Worm (Caenorhabditis elegans): ENCODE data around the gene iscu-1.

DNA sequence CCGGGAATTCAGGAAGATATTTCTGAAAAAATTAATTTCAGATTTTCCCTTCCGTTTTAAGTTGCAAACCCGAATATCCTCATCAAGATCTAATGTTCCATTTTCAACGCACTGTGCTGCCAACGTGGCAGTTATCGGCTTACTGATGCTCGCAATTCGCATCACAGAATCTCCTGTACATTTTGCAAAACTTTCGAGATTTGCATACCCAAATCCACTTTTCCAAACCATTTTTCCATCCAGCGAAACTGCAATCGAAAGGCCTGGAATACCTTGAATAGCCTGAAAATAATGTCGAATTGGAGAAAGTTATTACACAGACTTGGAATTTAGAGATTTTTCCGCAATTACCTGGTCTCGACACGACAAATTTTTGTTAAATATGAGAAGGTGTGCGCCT lies 1.0 kb downstream of the iscu-1 start:
- TF ChIP-seq fkh-10 (GFP tag; optimal IDR thresholded peaks at IDR 0.05): no peak
- TF ChIP-seq tbx-2 (tag; optimal IDR thresholded peaks at IDR 0.05): no peak
- no peak for TF ChIP-seq nhr-23 (tag; optimal IDR thresholded peaks at IDR 0.05)
- TF ChIP-seq nhr-11 (tag; optimal IDR thresholded peaks at IDR 0.05): no peak
- TF ChIP-seq lin-39 (tag; optimal IDR thresholded peaks at IDR 0.05): no peak
- peak; percentile 72 for TF ChIP-seq ama-1 (optimal IDR thresholded peaks at IDR 0.05)
- no peak for TF ChIP-seq R02D3.7 (tag; optimal IDR thresholded peaks at IDR 0.05)
- no peak for TF ChIP-seq pqm-1 (tag; optimal IDR thresholded peaks at IDR 0.05)
- no peak for TF ChIP-seq skn-1 (tag; optimal IDR thresholded peaks at IDR 0.05)
- TF ChIP-seq ceh-16 (tag; optimal IDR thresholded peaks at IDR 0.05): no peak
- TF ChIP-seq mdl-1 (tag; optimal IDR thresholded peaks at IDR 0.05): no peak
- TF ChIP-seq fkh-2 (tag; optimal IDR thresholded peaks at IDR 0.05): no peak
- TF ChIP-seq unc-39 (tag; optimal IDR thresholded peaks at IDR 0.05): no peak
